Worm (Caenorhabditis elegans) whole organism, L4/young adult: ENCODE measurements around the gene C08B11.9.
A peak's percentile ranks its signal among the peaks of the same experiment; 100 is the strongest.

Experiments used
- W03F9.2 ChIP-seq: fragments of 150-350 bp; optimal IDR thresholded peaks from 2 replicates; lab custom pipeline; 2014; ENCODE audit warnings: missing biosample characterization, missing genetic modification characterization
- dao-5 ChIP-seq: sonication (generic microtip); optimal IDR thresholded peaks from 2 replicates; lab custom pipeline; 2016; ENCODE audit warnings: missing genotype, missing genetic modification characterization, moderate library complexity, missing compliant biosample characterization
- him-1 ChIP-seq: sonication (generic microtip); optimal IDR thresholded peaks from 2 replicates; lab custom pipeline; 2016; ENCODE audit warnings: missing genotype, missing genetic modification reagents, missing genetic modification characterization, missing compliant biosample characterization

C08B11.9 gene

DNA sequence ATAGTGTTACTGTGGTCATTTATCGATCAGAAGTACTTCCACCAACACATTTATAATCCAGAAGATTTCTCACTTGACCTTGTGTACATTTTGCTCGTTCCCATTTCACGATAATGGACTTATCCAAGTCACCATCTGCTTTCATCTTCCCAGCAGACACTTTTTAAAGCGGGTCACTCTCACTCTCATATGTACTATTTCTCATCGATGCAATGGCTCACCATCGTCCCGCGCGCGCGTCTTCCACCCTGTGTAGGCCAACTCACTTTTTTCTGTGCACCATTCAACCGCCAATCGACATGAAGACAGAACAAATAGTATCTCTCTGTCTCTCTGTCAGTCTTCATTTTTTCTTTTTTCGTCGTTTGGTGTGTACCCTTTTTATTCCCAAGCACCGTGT lies 14.2 kb upstream of the C08B11.9 start:
- TF ChIP-seq dao-5 (tag; lab: Kevin White, UChicago) = no peak
- no peak for TF ChIP-seq W03F9.2
- no peak for TF ChIP-seq him-1 (tag; lab: Kevin White, UChicago)

DNA sequence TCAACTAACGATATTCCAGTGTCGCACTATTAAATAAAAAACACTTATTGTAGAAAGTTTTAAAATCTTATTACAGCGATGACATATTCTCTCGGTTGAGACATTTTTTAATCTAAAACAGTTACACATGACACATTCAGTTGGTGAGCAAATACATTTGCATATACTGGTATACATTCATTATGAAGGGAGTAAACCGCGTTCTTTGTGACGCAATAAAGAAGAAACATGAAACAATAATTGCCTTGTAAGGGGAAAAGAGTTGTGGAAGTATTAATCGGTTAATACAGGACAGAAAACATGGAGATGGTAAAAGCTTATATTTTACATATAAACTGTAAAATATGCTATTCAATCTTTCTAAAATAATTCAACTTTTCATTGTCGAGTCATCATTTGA lies 13.4 kb upstream of the C08B11.9 start:
- TF ChIP-seq dao-5 (tag; lab: Kevin White, UChicago) (no peak), him-1 (tag; lab: Kevin White, UChicago) (no peak), W03F9.2 (no peak)

DNA sequence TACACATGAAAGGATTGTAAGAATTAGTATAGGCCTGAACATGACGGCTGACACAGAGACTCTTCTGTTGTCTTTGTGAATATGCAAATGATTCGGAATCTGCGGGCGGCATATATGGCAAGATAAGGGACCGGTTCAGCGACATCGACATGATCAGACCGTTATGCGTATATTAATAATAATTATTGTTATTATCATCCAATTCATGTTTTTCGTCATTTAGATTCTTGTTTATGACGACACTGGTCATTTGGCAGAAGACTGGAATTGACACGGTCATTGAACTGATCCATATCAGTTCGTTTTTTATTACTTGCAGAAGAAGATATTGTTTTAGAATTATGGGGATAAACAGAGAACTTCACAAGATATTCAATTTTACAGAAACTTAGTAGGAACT lies 12.5 kb upstream of the C08B11.9 start, which contains the start of gene mtre-1:
TSS of gene mtre-1 (minus strand) at position 101 of the 400 bp plus-strand sequence.
- no peak for TF ChIP-seq dao-5 (tag; lab: Kevin White, UChicago)
- no peak for TF ChIP-seq W03F9.2
- TF ChIP-seq him-1 (tag; lab: Kevin White, UChicago) = no peak

DNA sequence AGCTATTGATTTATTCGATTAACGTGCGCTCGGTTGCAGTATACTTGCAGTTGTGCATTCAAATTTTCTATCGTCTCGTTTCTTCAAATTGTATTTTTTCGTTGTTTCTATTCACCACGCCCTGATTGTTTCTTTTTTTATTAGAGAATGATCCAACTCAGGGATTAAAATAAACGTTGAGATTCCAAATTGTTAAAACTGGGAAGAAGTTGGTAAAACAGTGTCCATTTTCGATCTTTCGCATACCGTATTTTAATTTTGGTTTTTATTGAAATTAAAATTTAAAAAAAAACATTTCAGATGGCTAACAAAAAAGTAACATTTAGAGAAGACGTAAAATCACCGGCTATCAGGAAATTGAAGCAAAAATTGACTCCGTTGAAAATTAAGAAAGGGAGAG lies 9.3 kb upstream of the C08B11.9 start, which contains the start of gene apn-1:
TSS of gene apn-1 (plus strand) at position 301 of the 400 bp plus-strand sequence.
- TF ChIP-seq dao-5 (tag; lab: Kevin White, UChicago) (no peak), him-1 (tag; lab: Kevin White, UChicago) (no peak), W03F9.2 (no peak)

DNA sequence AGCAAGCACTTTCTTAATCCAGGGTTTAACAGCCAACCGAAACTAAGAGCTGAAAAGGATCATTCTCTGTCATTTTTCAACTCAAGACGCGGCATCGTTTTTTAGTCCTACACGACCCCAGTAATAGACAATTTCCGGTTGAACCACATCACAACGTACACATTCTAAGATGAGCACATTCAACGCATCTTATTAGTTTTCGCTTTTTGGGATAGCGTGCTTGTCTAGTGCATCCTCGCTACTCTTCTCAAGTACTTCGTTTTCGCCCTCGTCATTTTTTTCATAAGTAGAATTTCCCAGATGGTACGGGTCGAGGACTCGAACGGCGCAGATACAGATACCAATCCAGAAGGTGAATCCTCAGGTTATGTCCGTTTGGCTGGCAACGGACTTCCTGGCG lies 4.3 kb upstream of the C08B11.9 start, which contains the start of gene T05H10.1:
TSS of gene T05H10.1 (plus strand) at position 301 of the 400 bp plus-strand sequence.
- TF ChIP-seq him-1 (tag; lab: Kevin White, UChicago) (no peak), W03F9.2 (no peak), dao-5 (tag; lab: Kevin White, UChicago) (no peak)

DNA sequence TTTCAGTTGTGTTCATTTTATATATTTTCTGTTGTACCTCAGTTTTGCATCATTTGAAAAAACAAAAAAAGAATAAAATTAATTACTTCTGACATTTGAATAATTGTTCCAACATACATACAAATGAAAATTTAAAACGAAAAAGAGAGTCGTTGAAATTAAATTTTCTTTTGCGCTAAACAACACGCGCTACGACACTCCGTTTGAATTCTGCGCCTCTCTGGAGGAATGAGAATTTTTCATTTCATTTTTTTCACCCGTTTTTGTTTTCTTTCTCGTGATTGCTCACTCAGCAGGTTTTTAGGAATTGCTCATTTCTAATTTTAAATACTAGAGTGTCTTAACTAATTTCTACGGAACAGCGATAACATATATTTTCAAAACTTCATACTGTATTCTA lies 3.7 kb upstream of the C08B11.9 start:
- TF ChIP-seq W03F9.2 = peak; percentile 38
- no peak for TF ChIP-seq dao-5 (tag; lab: Kevin White, UChicago)

DNA sequence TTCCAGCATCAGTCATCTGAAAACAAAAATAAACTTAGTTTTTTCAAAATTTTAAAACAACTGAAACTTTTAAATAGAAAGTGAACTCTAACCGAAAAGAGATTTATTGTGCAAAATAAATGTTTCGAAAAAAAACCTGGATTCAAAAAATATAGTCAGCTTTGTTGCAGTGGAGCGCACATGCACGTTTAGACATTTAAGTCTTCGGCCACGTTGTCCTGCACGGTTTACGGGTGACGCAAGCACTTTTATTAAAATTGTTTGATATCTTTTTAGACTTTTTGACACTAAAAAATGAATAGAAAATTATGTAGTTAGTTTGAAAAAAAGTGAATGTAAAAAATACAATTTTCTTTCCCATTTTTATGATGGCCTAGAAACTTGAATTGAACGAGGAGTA lies 1.4 kb upstream of the C08B11.9 start, which contains the start of the genes ubh-4 and algn-6:
TSS of gene ubh-4 (minus strand) at position 182 of the 400 bp plus-strand sequence.
TSS of gene algn-6 (plus strand) at position 387 of the 400 bp plus-strand sequence.
- TF ChIP-seq him-1 (tag; lab: Kevin White, UChicago) (no peak), W03F9.2 (peak; percentile 77)

DNA sequence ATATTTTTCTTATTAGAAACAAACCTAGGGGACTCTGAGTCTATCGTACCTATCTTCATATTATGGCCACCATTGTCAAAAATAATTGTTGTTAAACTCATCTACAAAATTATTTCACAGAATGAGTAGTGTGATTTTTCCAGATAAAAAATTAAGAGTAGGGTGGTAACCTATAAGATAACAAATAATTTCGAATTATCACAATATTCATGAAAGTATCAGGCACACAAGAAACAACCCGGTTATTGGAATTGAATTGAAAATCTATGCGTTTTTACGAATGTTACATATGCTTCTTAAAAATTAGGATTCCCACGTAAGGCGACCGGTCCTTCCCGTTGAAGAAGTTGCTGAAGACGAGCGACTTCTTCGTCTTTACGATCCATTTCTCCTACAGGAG lies 723 bp downstream of the C08B11.9 start, which contains the start of gene arp-6:
TSS of gene arp-6 (minus strand) at position 101 of the 400 bp plus-strand sequence.
- TF ChIP-seq him-1 (tag; lab: Kevin White, UChicago) = no peak
- no peak for TF ChIP-seq dao-5 (tag; lab: Kevin White, UChicago)
- no peak for TF ChIP-seq W03F9.2

DNA sequence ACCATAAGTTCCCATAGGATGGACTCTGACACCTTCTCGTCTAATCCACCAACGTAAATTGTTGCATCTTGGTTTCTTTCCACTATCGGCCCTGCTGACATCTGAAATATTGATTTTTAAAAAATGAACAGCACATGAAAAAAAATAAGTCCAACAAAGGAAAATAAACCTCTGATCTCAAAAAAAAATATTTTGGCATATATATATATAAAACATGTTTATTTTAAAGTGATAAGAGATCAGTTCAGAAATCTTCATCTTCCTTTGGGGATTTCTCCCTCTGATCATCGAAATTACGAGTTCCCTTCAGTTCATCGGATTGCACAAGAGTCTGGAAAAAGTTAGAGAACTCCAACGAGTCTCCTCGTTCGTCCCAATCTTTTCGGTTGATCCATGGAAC lies 2.3 kb downstream of the C08B11.9 start, which contains the start of gene sap-49:
TSS of gene sap-49 (minus strand) at position 101 of the 400 bp plus-strand sequence.
- TF ChIP-seq him-1 (tag; lab: Kevin White, UChicago) (no peak), W03F9.2 (no peak), dao-5 (tag; lab: Kevin White, UChicago) (no peak)

DNA sequence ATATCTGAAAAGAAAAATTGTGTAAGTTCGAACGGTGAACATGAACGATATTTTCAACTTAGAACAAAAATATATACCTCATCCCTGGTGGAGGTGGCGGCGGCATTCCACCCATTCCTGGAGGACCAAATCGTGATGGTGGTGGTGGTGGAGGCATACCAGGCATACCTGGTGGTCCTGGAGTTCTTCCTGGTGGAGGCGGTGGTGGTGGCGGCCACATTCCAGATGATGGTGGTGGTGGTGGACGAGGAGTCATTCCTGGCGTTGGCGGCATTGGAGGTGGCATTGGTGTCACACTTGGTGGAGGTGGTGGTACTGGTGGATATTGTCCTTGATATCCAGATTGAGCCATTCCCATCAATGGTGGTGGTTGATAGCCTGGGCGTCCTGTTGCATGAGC lies 3.4 kb downstream of the C08B11.9 start:
- no peak for TF ChIP-seq dao-5 (tag; lab: Kevin White, UChicago)
- TF ChIP-seq W03F9.2 = no peak
- TF ChIP-seq him-1 (tag; lab: Kevin White, UChicago) = no peak

DNA sequence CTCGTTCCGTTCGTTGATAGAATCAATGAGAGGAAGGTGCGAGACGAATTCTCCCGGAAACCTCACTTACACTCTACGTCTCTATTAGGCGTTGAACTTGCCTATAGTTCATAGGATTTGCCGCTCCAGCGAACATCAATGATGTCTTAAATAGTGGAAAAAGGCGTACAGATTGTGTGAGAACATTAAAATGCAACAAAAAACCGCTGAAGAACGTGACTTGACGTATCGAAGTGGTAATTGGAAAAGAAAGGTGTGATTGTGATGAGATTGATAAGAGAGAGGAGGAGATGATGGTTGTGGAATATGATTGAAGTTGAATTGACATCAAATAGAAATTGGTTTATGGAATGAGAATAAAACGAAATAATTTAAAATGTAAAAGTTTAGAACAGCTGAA lies 4.0 kb downstream of the C08B11.9 start:
- TF ChIP-seq dao-5 (tag; lab: Kevin White, UChicago) (no peak), him-1 (tag; lab: Kevin White, UChicago) (no peak), W03F9.2 (no peak)

DNA sequence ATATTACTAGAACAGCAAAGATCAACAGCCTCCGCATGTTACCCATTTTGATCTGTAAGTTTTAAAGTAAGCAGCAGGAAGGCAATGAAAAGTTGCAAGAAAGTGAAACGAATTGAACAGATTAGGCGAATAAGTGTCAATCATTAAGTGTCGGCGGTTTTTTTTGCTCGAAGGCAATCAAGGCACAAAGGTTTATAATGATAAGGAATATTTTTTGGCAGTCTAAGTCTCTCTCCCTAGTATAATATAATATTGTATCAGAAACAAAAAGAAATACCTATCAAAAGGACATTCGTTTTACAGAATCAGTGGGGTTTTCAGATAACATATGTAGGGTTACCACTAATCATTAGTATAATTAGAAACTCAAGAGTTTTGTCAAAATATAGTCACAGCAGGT lies 5.3 kb downstream of the C08B11.9 start, which contains the start of gene nrf-6:
TSS of gene nrf-6 (minus strand) at position 52 of the 400 bp plus-strand sequence.
- TF ChIP-seq W03F9.2 = no peak

DNA sequence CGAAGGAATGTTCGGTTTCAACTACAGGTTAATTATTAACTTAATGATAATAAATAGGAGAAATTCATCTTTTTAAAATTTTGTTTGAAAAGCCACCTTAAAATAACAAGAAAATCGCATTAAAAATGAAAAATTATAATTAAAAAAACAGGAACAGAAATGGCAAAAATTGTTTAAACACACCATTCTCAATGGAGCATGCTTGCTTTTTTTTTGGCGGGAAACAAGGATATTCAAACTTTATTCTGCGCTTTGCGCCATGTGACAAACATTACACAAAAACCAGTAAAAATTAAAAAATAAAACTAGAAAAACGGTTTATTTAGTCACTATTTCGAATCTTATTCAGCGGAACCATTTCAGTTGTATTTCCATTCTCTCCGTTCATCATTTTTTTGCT lies 9.2 kb downstream of the C08B11.9 start:
- TF ChIP-seq him-1 (tag; lab: Kevin White, UChicago) (no peak), W03F9.2 (no peak), dao-5 (tag; lab: Kevin White, UChicago) (no peak)

DNA sequence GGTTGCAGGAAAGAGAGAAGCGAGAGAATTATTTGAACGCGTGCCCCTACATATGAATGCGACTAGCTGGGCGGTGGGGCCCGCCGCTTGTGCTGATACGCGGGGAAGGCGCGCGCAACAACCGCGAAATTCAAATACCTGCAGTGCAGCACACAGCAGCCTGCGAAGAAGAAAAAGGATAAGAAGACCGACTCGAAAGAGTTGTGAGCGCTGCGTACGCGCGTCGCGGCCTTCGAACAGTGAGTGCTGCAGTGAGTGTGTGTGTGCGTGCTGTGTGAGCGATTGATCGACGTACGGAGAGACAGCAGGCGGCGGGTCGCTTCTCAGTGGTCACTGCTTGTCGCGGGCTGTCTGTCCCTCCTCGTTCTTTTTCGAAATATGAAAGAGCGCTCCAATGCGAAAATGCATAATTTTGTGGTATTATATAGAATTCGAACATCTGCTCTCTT lies 9.7 kb downstream of the C08B11.9 start:
- TF ChIP-seq dao-5 (tag; lab: Kevin White, UChicago) (peak; percentile 70), W03F9.2 (no peak), him-1 (tag; lab: Kevin White, UChicago) (peak; percentile 93)

DNA sequence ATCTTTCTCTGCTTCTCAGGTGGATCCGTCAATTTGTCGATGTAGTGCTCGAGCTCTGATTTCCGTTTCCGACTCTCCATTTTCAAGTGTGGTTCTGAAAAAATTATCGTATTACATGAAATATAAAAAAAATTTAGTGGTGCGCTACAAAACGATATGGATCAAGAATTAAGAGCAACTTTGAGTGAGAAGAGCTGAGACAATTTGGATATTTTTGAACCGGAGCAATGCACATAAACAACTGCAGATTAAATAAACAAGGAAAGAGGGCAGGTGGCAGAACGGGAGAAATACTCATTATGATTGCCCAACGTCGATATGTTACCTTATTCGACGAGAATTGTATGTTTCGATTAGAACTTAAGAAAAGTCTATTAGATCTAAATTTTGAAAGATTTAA lies 10.3 kb downstream of the C08B11.9 start, which contains the start of gene swsn-7:
TSS of gene swsn-7 (minus strand) at position 101 of the 400 bp plus-strand sequence.
- TF ChIP-seq him-1 (tag; lab: Kevin White, UChicago) = no peak
